Worm (Caenorhabditis elegans) whole organism, L3 larva: ENCODE measurements around the gene C54E10.3.

Source experiments
- R02D3.7 ChIP-seq: fragments of 150-350 bp; optimal IDR thresholded peaks from 2 replicates; lab custom pipeline; 2014; ENCODE audit warnings: missing biosample characterization, missing genetic modification characterization
- aly-2 ChIP-seq: fragments of 150-350 bp; optimal IDR thresholded peaks from 2 replicates; lab custom pipeline; 2014; ENCODE audit warnings: missing biosample characterization, missing genetic modification characterization
- ceh-16 ChIP-seq: sonication (generic microtip); optimal IDR thresholded peaks from 2 replicates; lab custom pipeline; 2017; ENCODE audit warnings: missing biosample characterization, missing genetic modification characterization
- ceh-28 ChIP-seq: fragments of 150-350 bp; optimal IDR thresholded peaks from 2 replicates; lab custom pipeline; 2014; ENCODE audit warnings: missing biosample characterization, missing genetic modification reagents, missing genetic modification characterization
- ceh-9 ChIP-seq: sonication (generic microtip); optimal IDR thresholded peaks from 2 replicates; lab custom pipeline; 2018; ENCODE audit warnings: missing biosample characterization, missing genetic modification characterization
- egl-27 ChIP-seq: sonication (generic microtip); optimal IDR thresholded peaks from 4 replicates; lab custom pipeline; 2017; ENCODE audit warnings: missing biosample characterization, missing genetic modification reagents, missing genetic modification characterization
- egl-5 ChIP-seq: fragments of 150-350 bp; optimal IDR thresholded peaks from 2 replicates; lab custom pipeline; 2017; ENCODE audit warnings: missing biosample characterization, missing genetic modification reagents, missing genetic modification characterization, inconsistent platforms
- elt-2 ChIP-seq: sonication (generic microtip); optimal IDR thresholded peaks from 2 replicates; lab custom pipeline; 2016; ENCODE audit warnings: missing genetic modification reagents, mild to moderate bottlenecking, missing genetic modification characterization, missing compliant biosample characterization
- eor-1 ChIP-seq, 2 experiments: fragments of 150-350 bp; optimal IDR thresholded peaks; 2 replicates each; lab custom pipeline; 2014 to 2018; ENCODE audit warnings: missing biosample characterization in 2 of 2, missing genetic modification characterization in 2 of 2
- fkh-10 ChIP-seq: sonication (generic microtip); optimal IDR thresholded peaks from 2 replicates; lab custom pipeline; 2017; ENCODE audit warnings: missing biosample characterization, missing genetic modification reagents, missing genetic modification characterization
- fkh-2 ChIP-seq: fragments of 150-350 bp; optimal IDR thresholded peaks from 2 replicates; lab custom pipeline; 2014; ENCODE audit warnings: missing biosample characterization, missing genetic modification reagents, missing genetic modification characterization
- hmg-11 ChIP-seq: sonication (generic microtip); optimal IDR thresholded peaks from 2 replicates; lab custom pipeline; 2016; ENCODE audit warnings: missing genetic modification characterization, missing compliant biosample characterization
- jun-1 ChIP-seq: fragments of 150-350 bp; optimal IDR thresholded peaks from 2 replicates; lab custom pipeline; 2014; ENCODE audit warnings: missing biosample characterization, missing genetic modification reagents, missing genetic modification characterization
- lin-15B ChIP-seq: fragments of 150-350 bp; optimal IDR thresholded peaks from 2 replicates; lab custom pipeline; 2014; ENCODE audit warnings: missing biosample characterization, missing genetic modification characterization
- lin-39 ChIP-seq: fragments of 150-350 bp; optimal IDR thresholded peaks from 2 replicates; lab custom pipeline; 2018; ENCODE audit warnings: missing biosample characterization, missing genetic modification reagents, missing genetic modification characterization
- lsy-12 ChIP-seq: sonication (generic microtip); optimal IDR thresholded peaks from 2 replicates; lab custom pipeline; 2016; ENCODE audit warnings: mild to moderate bottlenecking, missing genetic modification characterization, missing compliant biosample characterization
- mdl-1 ChIP-seq: fragments of 150-350 bp; optimal IDR thresholded peaks from 2 replicates; lab custom pipeline; 2014; ENCODE audit warnings: missing biosample characterization, missing genetic modification characterization
- mml-1 ChIP-seq: fragments of 150-350 bp; sonication (generic microtip); optimal IDR thresholded peaks from 3 replicates; lab custom pipeline; 2014; ENCODE audit warnings: missing biosample characterization, missing genetic modification characterization
- nfya-1 ChIP-seq: sonication (generic microtip); optimal IDR thresholded peaks from 2 replicates; lab custom pipeline; 2017; ENCODE audit warnings: missing genetic modification characterization, mild to moderate bottlenecking, missing compliant biosample characterization, antibody characterized with exemption, moderate library complexity; ENCODE audit not compliant: insufficient read depth
- nhr-12 ChIP-seq: fragments of 150-350 bp; optimal IDR thresholded peaks from 2 replicates; lab custom pipeline; 2014; ENCODE audit warnings: missing biosample characterization, missing genetic modification characterization
- nhr-23 ChIP-seq: fragments of 150-350 bp; optimal IDR thresholded peaks from 2 replicates; lab custom pipeline; 2014; ENCODE audit warnings: missing biosample characterization, missing genetic modification reagents, missing genetic modification characterization
- nhr-237 ChIP-seq: fragments of 150-350 bp; optimal IDR thresholded peaks from 2 replicates; lab custom pipeline; 2014; ENCODE audit warnings: missing biosample characterization, missing genetic modification characterization
- nhr-28 ChIP-seq: fragments of 150-350 bp; optimal IDR thresholded peaks from 2 replicates; lab custom pipeline; 2014; ENCODE audit warnings: missing biosample characterization, missing genetic modification characterization
- nhr-43 ChIP-seq: sonication (generic microtip); optimal IDR thresholded peaks from 2 replicates; lab custom pipeline; 2016; ENCODE audit warnings: mild to moderate bottlenecking, missing genetic modification characterization, missing compliant biosample characterization; ENCODE audit not compliant: poor library complexity, severe bottlenecking
- nhr-76 ChIP-seq: fragments of 150-350 bp; sonication (generic microtip); optimal IDR thresholded peaks from 5 replicates; lab custom pipeline; 2014; ENCODE audit warnings: missing biosample characterization, missing genetic modification characterization
- nhr-77 ChIP-seq: fragments of 150-350 bp; optimal IDR thresholded peaks from 2 replicates; lab custom pipeline; 2014; ENCODE audit warnings: missing biosample characterization, missing genetic modification characterization
- pha-4 ChIP-seq: fragments of 150-350 bp; optimal IDR thresholded peaks from 2 replicates; lab custom pipeline; 2014; ENCODE audit warnings: missing biosample characterization, missing genetic modification reagents, missing genetic modification characterization
- skn-1 ChIP-seq: fragments of 150-350 bp; optimal IDR thresholded peaks from 2 replicates; lab custom pipeline; 2014; ENCODE audit warnings: missing biosample characterization, missing genetic modification characterization
- unc-39 ChIP-seq: sonication (generic microtip); optimal IDR thresholded peaks from 4 replicates; lab custom pipeline; 2017; ENCODE audit warnings: missing biosample characterization, missing genetic modification characterization
- unc-62 ChIP-seq: fragments of 150-350 bp; sonication (generic microtip); optimal IDR thresholded peaks from 4 replicates; lab custom pipeline; 2014; ENCODE audit warnings: missing biosample characterization, missing genetic modification reagents, missing genetic modification characterization
- zag-1 ChIP-seq: fragments of 150-350 bp; optimal IDR thresholded peaks from 2 replicates; lab custom pipeline; 2014; ENCODE audit warnings: missing biosample characterization, missing genetic modification characterization
- ztf-11 ChIP-seq: fragments of 150-350 bp; optimal IDR thresholded peaks from 2 replicates; lab custom pipeline; 2014; ENCODE audit warnings: missing biosample characterization, missing genetic modification characterization
- ztf-4 ChIP-seq: fragments of 150-350 bp; optimal IDR thresholded peaks from 2 replicates; lab custom pipeline; 2014; ENCODE audit warnings: missing biosample characterization, missing genetic modification characterization

C54E10.3 gene

DNA sequence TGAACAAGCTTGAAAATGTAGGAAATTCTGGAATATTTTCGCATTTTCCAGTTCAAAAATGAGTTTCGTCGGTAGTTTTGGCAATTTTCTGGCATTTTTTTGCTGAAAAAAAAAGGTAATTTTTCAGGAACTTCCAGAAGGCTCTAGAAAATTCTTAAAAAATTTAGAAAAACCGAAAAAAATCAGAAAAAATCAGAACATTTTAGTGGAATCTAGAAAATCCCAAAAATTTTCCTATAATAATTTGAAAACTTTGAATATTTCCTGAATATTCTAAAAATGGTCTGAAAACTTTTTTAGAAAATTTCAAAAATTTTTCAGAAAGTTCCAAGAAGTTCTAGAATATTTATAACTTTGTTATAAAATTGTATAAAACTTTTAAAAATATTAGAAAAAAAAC, 24.1 kb upstream of the C54E10.3 start, which contains the start of gene Y17D7B.3:
Gene Y17D7B.3, minus strand, starts transcription at position 101 of the 400 bp plus-strand sequence.
- no peak for TF ChIP-seq eor-1 (tag; optimal IDR thresholded peaks at IDR 0.05; lab: Kevin White, UChicago)
- no peak for TF ChIP-seq nhr-237

DNA sequence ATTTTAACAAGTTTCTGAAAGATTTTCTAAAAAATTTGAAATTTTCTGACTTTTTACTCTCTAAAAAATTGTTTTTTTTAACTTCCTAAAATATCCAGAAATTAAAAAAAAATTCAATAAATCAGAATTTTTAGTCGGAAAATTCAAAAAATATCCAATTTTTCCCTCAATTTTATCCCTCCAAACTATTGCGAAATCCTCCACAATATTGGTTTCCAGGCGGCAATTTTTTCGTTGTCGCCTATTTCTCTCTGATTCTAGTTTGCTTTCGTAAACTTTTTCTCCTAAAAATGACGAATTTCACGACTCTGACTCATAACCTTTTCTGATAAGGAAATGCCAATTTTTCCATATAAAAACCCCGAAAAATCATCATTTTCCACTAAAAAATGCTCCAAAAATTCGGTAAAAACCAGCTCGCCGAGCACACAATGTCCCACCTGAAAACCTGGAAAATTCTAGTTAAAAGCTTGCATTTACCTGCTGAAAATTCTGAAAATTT, 23.3 kb upstream of the C54E10.3 start, which contains the start of gene Y17D7B.2:
Gene Y17D7B.2, plus strand, starts transcription at position 323 of the 502 bp plus-strand sequence.
- TF ChIP-seq elt-2 (tag; lab: Kevin White, UChicago) (peak; percentile 0), nhr-12 (tag; lab: Kevin White, UChicago) (no peak), skn-1 (tag; lab: Kevin White, UChicago) (no peak), unc-62 (GFP tag; lab: Kevin White, UChicago) (no peak), ceh-9 (no peak)

DNA sequence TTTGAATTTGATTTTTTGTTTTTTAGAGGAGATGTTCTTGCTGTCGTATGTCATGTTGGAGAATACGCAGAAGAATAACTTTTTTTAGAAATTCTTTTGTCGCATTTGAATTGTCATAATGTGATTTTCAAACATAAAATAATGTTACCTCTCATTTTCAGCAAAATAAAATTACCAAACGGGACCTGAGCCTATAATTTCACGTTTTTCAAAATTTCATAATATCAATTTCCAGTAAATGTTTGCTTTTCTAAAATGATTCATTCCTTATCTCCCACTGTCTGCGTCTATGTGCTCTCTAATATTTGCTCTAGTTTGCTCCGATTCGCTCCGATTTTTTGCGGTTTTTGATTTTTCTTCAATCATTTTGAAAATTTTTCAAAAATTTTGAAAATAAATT, 20.1 kb upstream of the C54E10.3 start, which contains the start of gene nhr-231:
Gene nhr-231, plus strand, starts transcription at position 301 of the 400 bp plus-strand sequence.
- TF ChIP-seq lin-15B (tag; lab: Kevin White, UChicago) (no peak), pha-4 (peak; percentile 29)

DNA sequence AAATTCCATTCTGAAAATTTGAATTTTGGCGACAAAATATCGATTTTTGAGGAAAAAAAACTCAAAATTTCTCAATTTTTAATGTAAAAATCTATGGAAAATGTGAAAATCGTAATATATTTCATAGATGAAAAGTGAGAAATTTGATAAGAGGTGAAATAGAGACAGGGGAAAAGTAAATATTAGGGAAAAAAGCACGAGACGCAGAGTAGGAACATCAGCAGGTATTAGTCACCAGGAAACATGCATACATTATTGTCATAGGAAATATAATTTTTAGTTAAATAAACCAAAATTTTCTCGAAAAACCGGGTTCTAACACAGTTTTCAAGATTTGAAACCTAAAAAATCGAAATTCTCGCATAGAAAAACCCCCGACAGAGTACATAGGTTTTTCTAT, 10.0 kb upstream of the C54E10.3 start, which contains the start of gene nhr-170:
Gene nhr-170, minus strand, starts transcription at position 16 of the 400 bp plus-strand sequence.
- peak; percentile 80 for TF ChIP-seq pha-4
- no peak for TF ChIP-seq ztf-11 (tag; lab: Kevin White, UChicago)
- no peak for TF ChIP-seq unc-39 (tag; lab: Kevin White, UChicago)

DNA sequence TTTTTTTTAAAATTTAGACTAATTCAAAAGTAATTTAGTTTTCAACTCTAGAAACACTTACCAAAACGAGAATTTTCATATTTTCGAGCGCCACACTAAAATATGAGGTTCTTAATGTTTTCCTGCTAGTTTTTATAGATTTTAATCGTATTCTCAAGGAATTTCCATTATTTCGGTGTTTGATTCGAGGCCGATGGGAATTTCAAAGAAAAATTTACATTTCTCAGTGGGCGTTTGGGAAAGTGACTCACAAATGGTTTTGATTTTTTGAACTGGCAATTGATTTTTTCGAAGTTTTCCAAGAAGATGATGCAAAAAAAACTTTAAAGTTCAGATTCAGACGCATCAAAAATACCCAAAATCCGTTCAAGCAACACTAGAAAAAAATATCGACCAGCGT, 8.7 kb upstream of the C54E10.3 start, which contains the start of gene C54E10.11:
Gene C54E10.11, minus strand, starts transcription at position 101 of the 400 bp plus-strand sequence.
- TF ChIP-seq jun-1 (tag; lab: Kevin White, UChicago) (no peak), nfya-1 (tag; lab: Kevin White, UChicago) (no peak), mml-1 (tag; lab: Kevin White, UChicago) (no peak), R02D3.7 (tag; lab: Kevin White, UChicago) (no peak), aly-2 (tag; lab: Kevin White, UChicago) (no peak), fkh-10 (no peak), ceh-16 (tag; lab: Kevin White, UChicago) (no peak), skn-1 (tag; lab: Kevin White, UChicago) (no peak), ceh-28 (tag; lab: Kevin White, UChicago) (no peak), lin-39 (tag; lab: Kevin White, UChicago) (no peak), hmg-11 (no peak), egl-5 (tag; lab: Kevin White, UChicago) (no peak), nhr-43 (tag; lab: Kevin White, UChicago) (no peak), lin-15B (tag; lab: Kevin White, UChicago) (no peak), elt-2 (tag; lab: Kevin White, UChicago) (no peak), eor-1 (tag; optimal IDR thresholded peaks at IDR 0.05; lab: Kevin White, UChicago) (no peak), lsy-12 (no peak), nhr-237 (no peak), ztf-4 (tag; lab: Kevin White, UChicago) (no peak), fkh-2 (tag; lab: Kevin White, UChicago) (no peak)
- TF ChIP-seq, all 47 proteins: peak for 0

DNA sequence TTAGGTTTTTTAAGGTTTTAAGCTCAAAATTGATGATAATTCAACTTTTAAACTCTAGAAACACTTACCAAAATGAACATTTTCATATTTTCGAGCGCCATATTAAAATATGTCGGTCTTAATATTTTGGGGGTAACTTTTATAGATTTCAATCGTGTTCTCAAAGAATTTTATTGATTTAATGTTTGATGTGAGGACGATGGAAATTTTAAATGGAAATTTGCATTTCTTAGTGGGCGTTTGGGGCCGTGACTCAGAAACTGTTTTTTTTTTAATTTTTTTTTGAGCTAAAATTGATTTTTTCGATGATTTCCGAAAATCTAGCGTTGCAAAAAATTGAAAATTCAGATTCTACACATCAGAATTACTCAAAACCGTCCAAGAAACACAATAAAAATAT, 7.5 kb upstream of the C54E10.3 start, which contains the start of gene C54E10.10:
Gene C54E10.10, minus strand, starts transcription at position 101 of the 400 bp plus-strand sequence.
- TF ChIP-seq nhr-12 (tag; lab: Kevin White, UChicago) (no peak), zag-1 (tag; lab: Kevin White, UChicago) (no peak), nhr-23 (no peak), ztf-4 (tag; lab: Kevin White, UChicago) (no peak), mdl-1 (no peak), egl-27 (tag; lab: Kevin White, UChicago) (no peak), ceh-28 (tag; lab: Kevin White, UChicago) (no peak), skn-1 (tag; lab: Kevin White, UChicago) (no peak), aly-2 (tag; lab: Kevin White, UChicago) (no peak), nhr-76 (tag; lab: Kevin White, UChicago) (no peak), lin-39 (tag; lab: Kevin White, UChicago) (no peak), nhr-77 (tag; lab: Kevin White, UChicago) (no peak), pha-4 (no peak), fkh-2 (tag; lab: Kevin White, UChicago) (no peak), nhr-28 (no peak)
- TF ChIP-seq, all 47 proteins: peak for 0
